Fruit fly (Drosophila melanogaster) whole organism, embryonic: ENCODE data around the gene ninaB.

Experiments used
- Chrac-16 ChIP-seq: fragments of 200-800 bp; sonication (Bioruptor generic); optimal IDR thresholded peaks from 3 replicates; lab custom pipeline; 2016; ENCODE audit warnings: missing biosample characterization, missing genetic modification characterization
- Dad ChIP-seq: fragments of 200-800 bp; sonication (Bioruptor generic); optimal IDR thresholded peaks from 3 replicates; lab custom pipeline; 2016; ENCODE audit warnings: missing biosample characterization, missing genetic modification characterization
- Oli ChIP-seq: fragments of 200-800 bp; sonication (Bioruptor generic); optimal IDR thresholded peaks from 2 replicates; lab custom pipeline; 2018; ENCODE audit warnings: missing biosample characterization, mild to moderate bottlenecking, missing genetic modification characterization, moderate library complexity
- cad ChIP-seq: fragments of >200 bp; optimal IDR thresholded peaks from 2 replicates; lab custom pipeline; 2017; ENCODE audit warnings: missing biosample characterization, missing genetic modification characterization
- chm ChIP-seq: fragments of 200-800 bp; sonication (Bioruptor generic); IDR thresholded peaks from 2 replicates; pipeline ENCODE4 v1.3.6; 2022; ENCODE audit warnings: missing biosample characterization, missing genetic modification characterization
- oc ChIP-seq: fragments of 200-800 bp; sonication (Bioruptor generic); optimal IDR thresholded peaks from 2 replicates; lab custom pipeline; 2018; ENCODE audit warnings: missing biosample characterization, mild to moderate bottlenecking, missing genetic modification characterization, moderate library complexity

dm6 chr3R:13684569-13685402 is 15.6 kb upstream of the ninaB start:
- no peak for TF ChIP-seq oc (tag; lab: Kevin White, UChicago)
- TF ChIP-seq Dad: no peak
- no peak for TF ChIP-seq Chrac-16 (GFP tag; lab: Kevin White, UChicago)
- TF ChIP-seq cad (GFP tag; lab: Kevin White, UChicago): no peak
- no peak for TF ChIP-seq chm (GFP tag; lab: Robert Waterston, UW)
- TF ChIP-seq Oli: no peak
